Worm (Caenorhabditis elegans) whole organism, L1 larva: ENCODE results near the gene pes-4.

Experiments
- C34B4.2 ChIP-seq: sonication (generic microtip); optimal IDR thresholded peaks from 2 replicates; lab custom pipeline; 2017; ENCODE audit warnings: mild to moderate bottlenecking, missing genetic modification characterization, missing compliant biosample characterization
- Y116A8C.19 ChIP-seq: sonication (generic microtip); optimal IDR thresholded peaks from 2 replicates; lab custom pipeline; 2016; ENCODE audit warnings: missing compliant biosample characterization, missing genetic modification characterization, borderline replicate concordance
- ama-1 ChIP-seq: fragments of 150-350 bp; optimal IDR thresholded peaks from 2 replicates; lab custom pipeline; 2014
- ces-1 ChIP-seq: fragments of 150-350 bp; optimal IDR thresholded peaks from 2 replicates; lab custom pipeline; 2014; ENCODE audit warnings: missing biosample characterization, missing genetic modification reagents, missing genetic modification characterization
- efl-1 ChIP-seq, 4 experiments: fragments of 150-350 bp; optimal IDR thresholded peaks in 3 of 4; peaks in 1 of 4; 1 replicate in 1 of 4; 2 replicates in 3 of 4; lab custom pipeline; 2014; ENCODE audit warnings: missing biosample characterization in 2 of 4, missing genetic modification characterization in 2 of 4, missing genetic modification reagents in 2 of 4
- egl-27 ChIP-seq, 2 experiments: fragments of 150-350 bp in 1 of 2; sonication (generic microtip); optimal IDR thresholded peaks; 3 replicates each; lab custom pipeline; 2017 to 2018; ENCODE audit warnings: missing biosample characterization in 2 of 2, missing genetic modification characterization in 2 of 2, missing genetic modification reagents in 2 of 2
- elt-2 ChIP-seq: sonication (generic microtip); optimal IDR thresholded peaks from 2 replicates; lab custom pipeline; 2016; ENCODE audit warnings: missing genetic modification characterization, mild to moderate bottlenecking, inconsistent platforms, missing compliant biosample characterization, missing genetic modification reagents
- elt-3 ChIP-seq, 6 experiments: fragments of 150-350 bp in 1 of 6; sonication (generic microtip); optimal IDR thresholded peaks; 2 replicates each; lab custom pipeline; 2017 to 2018; ENCODE audit warnings: missing biosample characterization in 6 of 6, missing genetic modification characterization in 6 of 6, inconsistent platforms in 1 of 6
- fkh-10 ChIP-seq: sonication (generic microtip); optimal IDR thresholded peaks from 2 replicates; lab custom pipeline; 2017; ENCODE audit warnings: missing biosample characterization, missing genetic modification reagents, missing genetic modification characterization
- hpl-2 ChIP-seq: fragments of 150-350 bp; optimal IDR thresholded peaks from 2 replicates; lab custom pipeline; 2014; ENCODE audit warnings: missing biosample characterization, missing genetic modification reagents, missing genetic modification characterization
- irx-1 ChIP-seq: sonication (generic microtip); optimal IDR thresholded peaks from 2 replicates; lab custom pipeline; 2016; ENCODE audit warnings: missing genetic modification characterization, missing compliant biosample characterization
- isw-1 ChIP-seq: fragments of 200-800 bp; sonication (Bioruptor generic); IDR thresholded peaks from 2 replicates; pipeline ENCODE4 v1.3.6; 2022; ENCODE audit warnings: missing genetic modification characterization, missing compliant biosample characterization
- jun-1 ChIP-seq: fragments of 150-350 bp; optimal IDR thresholded peaks from 2 replicates; lab custom pipeline; 2014; ENCODE audit warnings: missing biosample characterization, missing genetic modification reagents, missing genetic modification characterization
- lin-14 ChIP-seq: fragments of 200-800 bp; sonication (Bioruptor generic); optimal IDR thresholded peaks from 2 replicates; lab custom pipeline; 2018; ENCODE audit warnings: mild to moderate bottlenecking, missing genetic modification characterization, moderate library complexity, missing compliant biosample characterization
- lin-15B ChIP-seq: fragments of 150-350 bp; sonication (generic microtip); optimal IDR thresholded peaks from 3 replicates; lab custom pipeline; 2014; ENCODE audit warnings: missing biosample characterization, missing genetic modification characterization
- lin-35 ChIP-seq, 2 experiments: fragments of 150-350 bp; optimal IDR thresholded peaks; 2 replicates each; lab custom pipeline; 2014; ENCODE audit warnings: missing biosample characterization in 2 of 2, missing genetic modification characterization in 2 of 2, missing genetic modification reagents in 2 of 2
- lin-39 ChIP-seq: fragments of 150-350 bp; optimal IDR thresholded peaks from 2 replicates; lab custom pipeline; 2014; ENCODE audit warnings: missing biosample characterization, missing genetic modification reagents, missing genetic modification characterization
- lir-3 ChIP-seq: sonication (generic microtip); optimal IDR thresholded peaks from 2 replicates; lab custom pipeline; 2016; ENCODE audit warnings: mild to moderate bottlenecking, missing genetic modification characterization, moderate library complexity, missing compliant biosample characterization; ENCODE audit not compliant: poor library complexity
- lsy-2 ChIP-seq, 2 experiments: fragments of 150-350 bp; optimal IDR thresholded peaks; 2 replicates each; lab custom pipeline; 2014; ENCODE audit warnings: missing biosample characterization in 2 of 2, missing genetic modification characterization in 2 of 2
- mdl-1 ChIP-seq, 2 experiments: fragments of 150-350 bp; optimal IDR thresholded peaks; 2 replicates each; lab custom pipeline; 2014 to 2017; ENCODE audit warnings: missing biosample characterization in 2 of 2, missing genetic modification characterization in 2 of 2, inconsistent platforms in 1 of 2
- mef-2 ChIP-seq: fragments of 150-350 bp; optimal IDR thresholded peaks from 2 replicates; lab custom pipeline; 2014; ENCODE audit warnings: missing biosample characterization, missing genetic modification characterization
- mep-1 ChIP-seq: fragments of 150-350 bp; optimal IDR thresholded peaks from 2 replicates; lab custom pipeline; 2014; ENCODE audit warnings: missing biosample characterization, missing genetic modification characterization
- nhr-12 ChIP-seq: sonication (generic microtip); optimal IDR thresholded peaks from 2 replicates; lab custom pipeline; 2017; ENCODE audit warnings: missing biosample characterization, missing genetic modification characterization
- nhr-19 ChIP-seq: fragments of 200-800 bp; sonication (Bioruptor generic); conservative IDR thresholded peaks from 2 replicates; pipeline ENCODE4 v1.3.6; 2022; ENCODE audit warnings: missing genetic modification characterization, missing compliant biosample characterization
- nhr-20 ChIP-seq: sonication (generic microtip); optimal IDR thresholded peaks from 2 replicates; lab custom pipeline; 2016; ENCODE audit warnings: mild to moderate bottlenecking, missing genetic modification characterization, missing compliant biosample characterization
- nhr-237 ChIP-seq: fragments of 150-350 bp; optimal IDR thresholded peaks from 2 replicates; lab custom pipeline; 2014; ENCODE audit warnings: missing biosample characterization, missing genetic modification characterization
- nhr-28 ChIP-seq: fragments of 150-350 bp; optimal IDR thresholded peaks from 2 replicates; lab custom pipeline; 2014; ENCODE audit warnings: missing biosample characterization, missing genetic modification characterization
- nhr-47 ChIP-seq: sonication (generic microtip); optimal IDR thresholded peaks from 2 replicates; lab custom pipeline; 2016; ENCODE audit warnings: mild to moderate bottlenecking, missing genetic modification characterization, moderate library complexity, missing compliant biosample characterization
- nhr-71 ChIP-seq: sonication (generic microtip); optimal IDR thresholded peaks from 2 replicates; lab custom pipeline; 2016; ENCODE audit warnings: mild to moderate bottlenecking, missing genetic modification characterization, moderate library complexity, missing compliant biosample characterization
- nhr-77 ChIP-seq: fragments of 150-350 bp; optimal IDR thresholded peaks from 2 replicates; lab custom pipeline; 2014; ENCODE audit warnings: missing biosample characterization, missing genetic modification characterization
- nhr-85 ChIP-seq: sonication (generic microtip); peaks from one replicate; lab custom pipeline; 2016; ENCODE audit warnings: missing genetic modification characterization, inconsistent platforms, missing compliant biosample characterization
- pag-3 ChIP-seq: sonication (generic microtip); optimal IDR thresholded peaks from 2 replicates; lab custom pipeline; 2017; ENCODE audit warnings: missing genetic modification characterization, mild to moderate bottlenecking, missing compliant biosample characterization, antibody characterized with exemption, borderline replicate concordance; ENCODE audit not compliant: insufficient read depth
- pqm-1 ChIP-seq: sonication (generic microtip); optimal IDR thresholded peaks from 3 replicates; lab custom pipeline; 2017; ENCODE audit warnings: missing biosample characterization, missing genetic modification characterization
- rnt-1 ChIP-seq: sonication (generic microtip); optimal IDR thresholded peaks from 2 replicates; lab custom pipeline; 2016; ENCODE audit warnings: mild to moderate bottlenecking, missing genetic modification characterization, moderate library complexity, missing compliant biosample characterization
- sox-4 ChIP-seq: sonication (generic microtip); optimal IDR thresholded peaks from 2 replicates; lab custom pipeline; 2016; ENCODE audit warnings: missing genetic modification characterization, missing compliant biosample characterization
- sup-37 ChIP-seq: fragments of 200-800 bp; sonication (Bioruptor generic); optimal IDR thresholded peaks from 2 replicates; lab custom pipeline; 2018; ENCODE audit warnings: mild to moderate bottlenecking, missing genetic modification characterization, missing compliant biosample characterization
- tbx-2 ChIP-seq: sonication (generic microtip); optimal IDR thresholded peaks from 2 replicates; lab custom pipeline; 2016; ENCODE audit warnings: missing genetic modification characterization, missing compliant biosample characterization
- unc-98 ChIP-seq: fragments of 200-800 bp; sonication (Bioruptor generic); IDR thresholded peaks from 2 replicates; pipeline ENCODE4 v1.3.6; 2022; ENCODE audit warnings: missing genetic modification characterization, missing compliant biosample characterization
- vab-15 ChIP-seq: sonication (generic microtip); optimal IDR thresholded peaks from 2 replicates; lab custom pipeline; 2017; ENCODE audit warnings: missing genotype, mild to moderate bottlenecking, missing genetic modification characterization, missing compliant biosample characterization
- xbp-1 ChIP-seq: sonication (generic microtip); optimal IDR thresholded peaks from 2 replicates; lab custom pipeline; 2016; ENCODE audit warnings: missing genetic modification characterization, missing compliant biosample characterization
- zag-1 ChIP-seq: fragments of 150-350 bp; optimal IDR thresholded peaks from 2 replicates; lab custom pipeline; 2014; ENCODE audit warnings: missing biosample characterization, missing genetic modification characterization
- ztf-11 ChIP-seq, 2 experiments: sonication (generic microtip); optimal IDR thresholded peaks; 2 replicates each; lab custom pipeline; 2016 to 2017; ENCODE audit warnings: missing genetic modification characterization in 2 of 2, missing biosample characterization in 1 of 2, missing compliant biosample characterization in 1 of 2
- ztf-4 ChIP-seq: fragments of 150-350 bp; optimal IDR thresholded peaks from 2 replicates; lab custom pipeline; 2014; ENCODE audit warnings: missing biosample characterization, missing genetic modification characterization

The pes-4 gene

DNA sequence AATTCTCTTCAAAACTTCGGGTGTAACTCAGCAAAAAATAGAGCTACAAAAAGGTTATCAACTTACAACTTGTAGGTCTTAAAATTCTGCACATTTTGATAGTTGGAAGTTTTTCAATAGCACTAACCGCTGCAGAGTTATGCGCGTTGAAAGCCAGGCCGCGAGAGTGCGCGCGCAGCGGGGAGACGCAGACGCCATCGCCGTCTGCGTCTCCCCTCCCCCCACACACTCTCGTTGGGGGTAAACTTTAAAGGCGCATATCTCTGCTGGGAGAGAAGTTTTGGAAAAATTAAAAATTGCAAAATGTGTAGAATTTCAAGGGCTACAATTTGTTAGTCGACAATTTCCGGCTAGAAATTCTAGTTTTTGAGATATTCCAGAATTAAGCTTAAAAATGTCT, 564 bp downstream of the pes-4 start:
- TF ChIP-seq sup-37 (GFP tag; lab: Kevin White, UChicago) (no peak), vab-15 (tag; lab: Kevin White, UChicago) (no peak), irx-1 (tag; lab: Kevin White, UChicago) (no peak), unc-98 (no peak), nhr-71 (tag; lab: Kevin White, UChicago) (no peak), ztf-11 (tag; optimal IDR thresholded peaks at IDR 0.05; lab: Kevin White, UChicago) (no peak), fkh-10 (GFP tag; lab: Kevin White, UChicago) (no peak), hpl-2 (GFP tag; lab: Kevin White, UChicago) (no peak), jun-1 (tag; lab: Kevin White, UChicago) (no peak), sox-4 (tag; lab: Kevin White, UChicago) (no peak), nhr-85 (tag; lab: Kevin White, UChicago) (no peak), lin-35 (GFP tag; optimal IDR thresholded peaks at IDR 0.05; lab: Kevin White, UChicago) (no peak), zag-1 (tag; lab: Kevin White, UChicago) (no peak), mdl-1 (tag; optimal IDR thresholded peaks at IDR 0.05; lab: Kevin White, UChicago) (no peak), lin-15B (no peak), nhr-237 (tag; lab: Kevin White, UChicago) (no peak), mep-1 (tag; lab: Kevin White, UChicago) (no peak), mef-2 (tag; lab: Kevin White, UChicago) (no peak)

ce11 chrIII:1228593-1228992, 1.5 kb downstream of the pes-4 start:
- TF ChIP-seq pag-3 (no peak), nhr-20 (no peak), egl-27 (tag; optimal IDR thresholded peaks at IDR 0.05; lab: Kevin White, UChicago) (no peak), pqm-1 (no peak), tbx-2 (tag; lab: Kevin White, UChicago) (no peak), ama-1 (lab: Kevin White, UChicago) (no peak), ztf-4 (tag; lab: Kevin White, UChicago) (no peak), Y116A8C.19 (tag; lab: Kevin White, UChicago) (no peak), lir-3 (tag; lab: Kevin White, UChicago) (no peak), lin-39 (tag; lab: Kevin White, UChicago) (no peak), nhr-47 (tag; lab: Kevin White, UChicago) (no peak), isw-1 (GFP tag; lab: Robert Waterston, UW) (no peak), rnt-1 (tag; lab: Kevin White, UChicago) (no peak), nhr-71 (tag; lab: Kevin White, UChicago) (no peak), nhr-28 (tag; lab: Kevin White, UChicago) (no peak), mef-2 (tag; lab: Kevin White, UChicago) (no peak), irx-1 (tag; lab: Kevin White, UChicago) (no peak), nhr-19 (GFP tag; lab: Robert Waterston, UW) (no peak)

DNA sequence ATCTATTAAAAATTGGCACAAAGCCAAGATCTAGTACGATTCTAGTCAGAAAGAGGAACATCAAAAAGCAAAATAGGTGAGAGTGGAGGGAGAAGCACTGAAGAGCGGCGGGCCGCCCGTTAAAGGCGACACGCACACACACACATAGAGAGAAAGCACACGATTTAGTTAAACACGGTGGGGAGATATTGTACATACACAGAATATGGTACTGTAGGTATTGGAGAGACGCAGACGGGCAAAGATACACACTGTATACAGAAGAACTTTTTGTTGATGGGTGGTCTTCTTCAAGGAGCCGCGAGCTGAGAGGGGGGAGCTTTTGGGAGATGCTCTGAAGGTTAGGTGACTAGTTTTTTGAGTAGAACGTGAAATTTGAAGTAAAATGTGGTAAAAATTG, 3.8 kb downstream of the pes-4 start:
- TF ChIP-seq lsy-2 (tag; optimal IDR thresholded peaks at IDR 0.05; lab: Kevin White, UChicago) (peak in 1 of 2 experiments; percentile 18), nhr-77 (peak; percentile 12), elt-3 (tag; optimal IDR thresholded peaks at IDR 0.05; lab: Kevin White, UChicago) (no peak), sox-4 (tag; lab: Kevin White, UChicago) (no peak), nhr-71 (tag; lab: Kevin White, UChicago) (peak; percentile 0), nhr-12 (no peak), lin-14 (GFP tag; lab: Kevin White, UChicago) (peak; percentile 24), C34B4.2 (tag; lab: Kevin White, UChicago) (no peak), ama-1 (lab: Kevin White, UChicago) (no peak), xbp-1 (tag; lab: Kevin White, UChicago) (no peak), tbx-2 (tag; lab: Kevin White, UChicago) (peak; percentile 9), nhr-20 (peak; percentile 19), efl-1 (optimal IDR thresholded peaks at IDR 0.05; lab: Kevin White, UChicago) (no peak), efl-1 (GFP tag; optimal IDR thresholded peaks at IDR 0.05 in 1 of 2; lab: Kevin White, UChicago) (peak in 1 of 2 experiments; percentile 74), mep-1 (tag; lab: Kevin White, UChicago) (no peak), elt-2 (tag; lab: Kevin White, UChicago) (no peak), lin-15B (no peak), ces-1 (no peak)
